Fruit fly (Drosophila melanogaster) Kc167 (cell line): ENCODE measurements around the gene x16.

ENCODE experiments used
- h ChIP-seq: fragments of >200 bp; optimal IDR thresholded peaks from 3 replicates; lab custom pipeline; 2018; ENCODE audit warnings: missing external identifiers
- psq ChIP-seq: fragments of >200 bp; optimal IDR thresholded peaks from 2 replicates; lab custom pipeline; 2017; ENCODE audit warnings: missing external identifiers

dm6 chr2L:6960165-6960564, 40.2 kb upstream of the x16 start, which contains the start of the genes Atac1 and Hmgcl:
- TF ChIP-seq h = no peak
- TF ChIP-seq psq (lab: Kevin White, UChicago) = no peak
